Worm (Caenorhabditis elegans) whole organism, L2 larva: ENCODE measurements around the gene drd-5.

Experiments
- C34F6.9 ChIP-seq: fragments of 150-350 bp; optimal IDR thresholded peaks from 2 replicates; lab custom pipeline; 2014; ENCODE audit warnings: missing biosample characterization, missing genetic modification characterization
- ZK546.5 ChIP-seq: sonication (generic microtip); optimal IDR thresholded peaks from 2 replicates; lab custom pipeline; 2017; ENCODE audit warnings: missing biosample characterization, missing genetic modification characterization
- blmp-1 ChIP-seq: sonication (generic microtip); optimal IDR thresholded peaks from 2 replicates; lab custom pipeline; 2017; ENCODE audit warnings: missing genetic modification characterization, mild to moderate bottlenecking, missing compliant biosample characterization, antibody characterized with exemption, moderate library complexity; ENCODE audit not compliant: insufficient read depth
- peb-1 ChIP-seq: fragments of 150-350 bp; optimal IDR thresholded peaks from 2 replicates; lab custom pipeline; 2014; ENCODE audit warnings: missing biosample characterization, missing genetic modification characterization
- unc-39 ChIP-seq: fragments of 150-350 bp; optimal IDR thresholded peaks from 2 replicates; lab custom pipeline; 2014; ENCODE audit warnings: missing biosample characterization, missing genetic modification characterization
- ztf-4 ChIP-seq: fragments of 150-350 bp; optimal IDR thresholded peaks from 2 replicates; lab custom pipeline; 2014; ENCODE audit warnings: missing biosample characterization, missing genetic modification characterization

DNA sequence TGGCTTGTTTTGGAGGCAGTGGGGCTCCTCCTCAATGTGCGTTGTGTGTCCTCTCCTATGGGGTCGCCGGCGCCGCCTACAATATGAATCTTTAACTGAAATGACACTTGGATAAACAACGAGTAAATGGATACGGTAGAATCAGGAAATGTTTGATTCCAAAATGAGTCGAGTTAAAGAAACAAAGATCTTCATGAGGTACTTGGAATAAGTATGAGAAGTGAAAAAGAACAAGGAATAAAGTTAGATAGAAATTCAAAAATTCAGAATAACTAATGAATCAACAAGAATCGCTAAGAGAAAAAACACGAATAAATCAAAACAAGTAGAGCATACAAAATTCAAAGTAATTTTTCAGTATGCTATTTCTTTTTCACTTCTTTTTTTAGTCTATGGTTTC, 4.8 kb upstream of the drd-5 start, which contains the start of gene npr-28:
- TF ChIP-seq peb-1 (tag; lab: Kevin White, UChicago) (no peak), ztf-4 (no peak), C34F6.9 (no peak), unc-39 (tag; lab: Kevin White, UChicago) (no peak), blmp-1 (tag; lab: Kevin White, UChicago) (no peak), ZK546.5 (tag; lab: Kevin White, UChicago) (no peak)
